Worm (Caenorhabditis elegans) whole organism, early embryonic: ENCODE measurements around the gene C01B10.3.

Experiments
- B0310.2 ChIP-seq: sonication (generic microtip); optimal IDR thresholded peaks from 2 replicates; lab custom pipeline; 2016; ENCODE audit warnings: mild to moderate bottlenecking, missing genetic modification characterization, missing compliant biosample characterization
- F13C5.2 ChIP-seq: sonication (generic microtip); optimal IDR thresholded peaks from 2 replicates; lab custom pipeline; 2017; ENCODE audit warnings: mild to moderate bottlenecking, missing genetic modification characterization, inconsistent platforms, missing compliant biosample characterization
- aly-1 ChIP-seq: sonication (generic microtip); optimal IDR thresholded peaks from 2 replicates; lab custom pipeline; 2016; ENCODE audit warnings: missing genetic modification characterization, missing compliant biosample characterization
- ama-1 ChIP-seq: fragments of 150-350 bp; optimal IDR thresholded peaks from 2 replicates; lab custom pipeline; 2014
- ceh-13 ChIP-seq: fragments of 200-800 bp; sonication (Bioruptor generic); optimal IDR thresholded peaks from 2 replicates; lab custom pipeline; 2018; ENCODE audit warnings: mild to moderate bottlenecking, missing genetic modification characterization, missing compliant biosample characterization
- ceh-36 ChIP-seq: sonication (generic microtip); optimal IDR thresholded peaks from 2 replicates; lab custom pipeline; 2016; ENCODE audit warnings: missing genetic modification characterization, inconsistent platforms, missing compliant biosample characterization
- ets-7 ChIP-seq: sonication (generic microtip); optimal IDR thresholded peaks from 2 replicates; lab custom pipeline; 2016; ENCODE audit warnings: missing genotype, missing genetic modification characterization, missing compliant biosample characterization
- flt-1 ChIP-seq: fragments of 200-800 bp; sonication (Bioruptor generic); IDR thresholded peaks from 2 replicates; pipeline ENCODE4 v1.3.6; 2022; ENCODE audit warnings: missing genetic modification characterization, missing compliant biosample characterization
- hmbx-1 ChIP-seq: sonication (generic microtip); optimal IDR thresholded peaks from 2 replicates; lab custom pipeline; 2016; ENCODE audit warnings: mild to moderate bottlenecking, missing genetic modification characterization, missing compliant biosample characterization
- hmg-4 ChIP-seq: fragments of 200-800 bp; sonication (Bioruptor generic); optimal IDR thresholded peaks from 2 replicates; lab custom pipeline; 2018; ENCODE audit warnings: mild to moderate bottlenecking, missing genetic modification characterization, missing compliant biosample characterization
- hnd-1 ChIP-seq: sonication (generic microtip); optimal IDR thresholded peaks from 2 replicates; lab custom pipeline; 2016; ENCODE audit warnings: missing genetic modification characterization, missing compliant biosample characterization
- pes-1 ChIP-seq: fragments of 200-800 bp; sonication (Bioruptor generic); IDR thresholded peaks from 2 replicates; pipeline ENCODE4 v1.3.6; 2022; ENCODE audit warnings: missing genetic modification reagents, missing genetic modification characterization, missing compliant biosample characterization
- scrt-1 ChIP-seq: fragments of 200-800 bp; sonication (Bioruptor generic); IDR thresholded peaks from 2 replicates; pipeline ENCODE4 v1.3.6; 2022; ENCODE audit warnings: missing genetic modification characterization, missing compliant biosample characterization
- sea-1 ChIP-seq: fragments of 200-800 bp; sonication (Bioruptor generic); conservative IDR thresholded peaks from 2 replicates; pipeline ENCODE4 v1.3.6; 2022; ENCODE audit warnings: missing genetic modification characterization, missing compliant biosample characterization
- tbx-11 ChIP-seq: fragments of 200-800 bp; sonication (Bioruptor generic); IDR thresholded peaks from 2 replicates; pipeline ENCODE4 v1.3.6; 2022; ENCODE audit warnings: missing genetic modification characterization, missing compliant biosample characterization
- tbx-37 ChIP-seq: fragments of 200-800 bp; sonication (Bioruptor generic); conservative IDR thresholded peaks from 2 replicates; pipeline ENCODE4 v1.3.6; 2022; ENCODE audit warnings: missing genetic modification reagents, missing genetic modification characterization, missing compliant biosample characterization
- tra-4 ChIP-seq: sonication (generic microtip); optimal IDR thresholded peaks from 2 replicates; lab custom pipeline; 2017; ENCODE audit warnings: missing genetic modification characterization, missing compliant biosample characterization

Gene C01B10.3

ce11 chrIV:6581658-6582057 lies 39.5 kb downstream of the C01B10.3 start:
- TF ChIP-seq flt-1, result no peak
- no peak for TF ChIP-seq hmbx-1 (tag; lab: Kevin White, UChicago)
- TF ChIP-seq ceh-36 (tag; lab: Kevin White, UChicago), result no peak
- no peak for TF ChIP-seq pes-1 (GFP tag; lab: Robert Waterston, UW)
- no peak for TF ChIP-seq ets-7 (tag; lab: Kevin White, UChicago)
- TF ChIP-seq aly-1, result no peak
- no peak for TF ChIP-seq ceh-13 (GFP tag; lab: Kevin White, UChicago)
- no peak for TF ChIP-seq sea-1 (GFP tag; lab: Robert Waterston, UW)
- no peak for TF ChIP-seq hnd-1 (tag; lab: Kevin White, UChicago)
- TF ChIP-seq tbx-11 (GFP tag; lab: Robert Waterston, UW), result no peak
- no peak for TF ChIP-seq tbx-37
- TF ChIP-seq hmg-4, result no peak
- no peak for TF ChIP-seq ama-1 (lab: Kevin White, UChicago)
- no peak for TF ChIP-seq B0310.2 (tag; lab: Kevin White, UChicago)
- no peak for TF ChIP-seq F13C5.2 (tag; lab: Kevin White, UChicago)
- no peak for TF ChIP-seq scrt-1 (GFP tag; lab: Robert Waterston, UW)

ce11 chrIV:6577914-6578313 lies 43.2 kb downstream of the C01B10.3 start, which contains the start of gene C43G2.3:
Gene C43G2.3 (plus strand): TSS chrIV:6578214.
- TF ChIP-seq ama-1 (lab: Kevin White, UChicago), result no peak
- no peak for TF ChIP-seq ets-7 (tag; lab: Kevin White, UChicago)
- no peak for TF ChIP-seq hnd-1 (tag; lab: Kevin White, UChicago)
- TF ChIP-seq pes-1 (GFP tag; lab: Robert Waterston, UW), result no peak
- TF ChIP-seq ceh-36 (tag; lab: Kevin White, UChicago), result no peak
- no peak for TF ChIP-seq tra-4
- no peak for TF ChIP-seq aly-1
- no peak for TF ChIP-seq hmbx-1 (tag; lab: Kevin White, UChicago)
- no peak for TF ChIP-seq sea-1 (GFP tag; lab: Robert Waterston, UW)
- no peak for TF ChIP-seq B0310.2 (tag; lab: Kevin White, UChicago)
- TF ChIP-seq tbx-37, result no peak
- no peak for TF ChIP-seq F13C5.2 (tag; lab: Kevin White, UChicago)
- TF ChIP-seq ceh-13 (GFP tag; lab: Kevin White, UChicago), result no peak

- TF ChIP-seq F13C5.2 (tag; lab: Kevin White, UChicago) (no peak), pes-1 (GFP tag; lab: Robert Waterston, UW) (no peak), aly-1 (no peak), flt-1 (no peak), hmg-4 (no peak)
Observed at ce11 chrIV:6576728-6577101, 44.4 kb downstream of the C01B10.3 start.

ce11 chrIV:6575959-6576727 lies 45.0 kb downstream of the C01B10.3 start:
- no peak for TF ChIP-seq ceh-13 (GFP tag; lab: Kevin White, UChicago)
- TF ChIP-seq ceh-36 (tag; lab: Kevin White, UChicago), result no peak

- TF ChIP-seq ama-1 (lab: Kevin White, UChicago), result no peak
Observed at ce11 chrIV:6574343-6574742, 46.8 kb downstream of the C01B10.3 start.

- no peak for TF ChIP-seq B0310.2 (tag; lab: Kevin White, UChicago)
- no peak for TF ChIP-seq tra-4
- TF ChIP-seq ceh-36 (tag; lab: Kevin White, UChicago), result no peak
- no peak for TF ChIP-seq ama-1 (lab: Kevin White, UChicago)
- no peak for TF ChIP-seq hmbx-1 (tag; lab: Kevin White, UChicago)
- no peak for TF ChIP-seq sea-1 (GFP tag; lab: Robert Waterston, UW)
- no peak for TF ChIP-seq hmg-4
- TF ChIP-seq flt-1, result no peak
- TF ChIP-seq hnd-1 (tag; lab: Kevin White, UChicago), result no peak
- no peak for TF ChIP-seq aly-1
- no peak for TF ChIP-seq pes-1 (GFP tag; lab: Robert Waterston, UW)
Observed at ce11 chrIV:6572655-6573054, 48.5 kb downstream of the C01B10.3 start.

- no peak for TF ChIP-seq ceh-36 (tag; lab: Kevin White, UChicago)
- TF ChIP-seq pes-1 (GFP tag; lab: Robert Waterston, UW), result no peak
- no peak for TF ChIP-seq tbx-37
- TF ChIP-seq hmg-4, result no peak
- TF ChIP-seq scrt-1 (GFP tag; lab: Robert Waterston, UW), result no peak
- TF ChIP-seq aly-1, result no peak
- TF ChIP-seq tra-4, result no peak
Observed at ce11 chrIV:6572238-6572637, 48.9 kb downstream of the C01B10.3 start, which contains the start of gene bicd-1. Gene bicd-1 (minus strand): TSS chrIV:6572338.
